Fruit fly (Drosophila melanogaster) whole organism, larva: ENCODE data around the gene wrm1.

Experiments used
- noc ChIP-seq: fragments of 200-800 bp; sonication (Bioruptor generic); optimal IDR thresholded peaks from 3 replicates; lab custom pipeline; 2019; ENCODE audit warnings: missing biosample characterization, mild to moderate bottlenecking, missing genetic modification characterization, moderate library complexity

Gene wrm1

DNA sequence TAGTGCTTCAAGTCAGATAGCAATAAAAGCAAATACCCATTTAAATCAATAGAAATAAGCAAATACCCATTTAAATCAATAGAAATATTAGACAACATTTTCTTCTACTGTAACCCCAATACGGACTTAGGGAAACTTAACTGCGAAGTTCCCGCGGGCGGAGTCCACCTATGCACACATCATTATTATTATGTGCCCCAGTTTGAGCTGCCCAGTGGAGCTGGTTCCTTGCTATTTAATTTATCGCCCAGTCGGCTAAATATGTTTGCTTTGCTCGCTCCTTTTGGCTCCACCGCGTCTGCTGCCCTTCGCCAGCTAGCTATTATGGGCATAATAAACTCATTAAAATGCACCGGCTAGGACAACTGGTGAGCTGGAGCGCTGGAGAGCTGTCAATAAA is 34.4 kb downstream of the wrm1 start:
- TF ChIP-seq noc = no peak
